Fruit fly (Drosophila melanogaster) whole organism, embryonic: ENCODE results near the gene CG14866.
A peak's percentile ranks its signal among the peaks of the same experiment; 100 is the strongest.

ENCODE experiments used
- Adf1 ChIP-seq: fragments of 200-800 bp; sonication (Bioruptor generic); IDR thresholded peaks from 2 replicates; pipeline ENCODE4 v1.3.6; 2022; ENCODE audit warnings: missing biosample characterization, missing genetic modification characterization
- CG10267 ChIP-seq: fragments of 200-800 bp; sonication (Bioruptor generic); optimal IDR thresholded peaks from 2 replicates; lab custom pipeline; 2018; ENCODE audit warnings: missing biosample characterization, mild to moderate bottlenecking, missing genetic modification characterization, moderate library complexity
- CG10654 ChIP-seq: fragments of 200-800 bp; sonication (Bioruptor generic); optimal IDR thresholded peaks from 2 replicates; lab custom pipeline; 2016; ENCODE audit warnings: missing biosample characterization, missing genetic modification characterization
- CG11560 ChIP-seq: fragments of 200-800 bp; sonication (Bioruptor generic); IDR thresholded peaks from 3 replicates; pipeline ENCODE4 v1.3.6; 2022; ENCODE audit warnings: missing biosample characterization, missing genetic modification characterization
- CG12299 ChIP-seq: fragments of 200-800 bp; sonication (Bioruptor generic); optimal IDR thresholded peaks from 2 replicates; lab custom pipeline; 2018; ENCODE audit warnings: missing biosample characterization, mild to moderate bottlenecking, missing genetic modification characterization
- CG15479 ChIP-seq: fragments of 200-800 bp; sonication (Bioruptor generic); optimal IDR thresholded peaks from 3 replicates; lab custom pipeline; 2019; ENCODE audit warnings: missing biosample characterization, mild to moderate bottlenecking, missing genetic modification characterization, moderate library complexity
- CG15514 ChIP-seq: fragments of 200-800 bp; sonication (Bioruptor generic); optimal IDR thresholded peaks from 3 replicates; lab custom pipeline; 2017; ENCODE audit warnings: missing biosample characterization, missing genetic modification characterization, mild to moderate bottlenecking, moderate library complexity, missing genetic modification reagents
- CG18764 ChIP-seq: fragments of 200-800 bp; sonication (Bioruptor generic); optimal IDR thresholded peaks from 3 replicates; lab custom pipeline; 2016; ENCODE audit warnings: missing biosample characterization, missing genetic modification characterization
- CG3163 ChIP-seq: fragments of 200-800 bp; sonication (Bioruptor generic); optimal IDR thresholded peaks from 3 replicates; lab custom pipeline; 2016; ENCODE audit warnings: missing biosample characterization, missing genetic modification characterization
- CG3281 ChIP-seq: fragments of 200-800 bp; sonication (Bioruptor generic); optimal IDR thresholded peaks from 3 replicates; lab custom pipeline; 2017; ENCODE audit warnings: missing biosample characterization, mild to moderate bottlenecking, missing genetic modification characterization
- CG4328 ChIP-seq: fragments of 200-800 bp; sonication (Bioruptor generic); optimal IDR thresholded peaks from 3 replicates; lab custom pipeline; 2017; ENCODE audit warnings: missing biosample characterization, missing genetic modification reagents, missing genetic modification characterization
- CG43689 ChIP-seq: fragments of 200-800 bp; sonication (Bioruptor generic); IDR thresholded peaks from 2 replicates; pipeline ENCODE4 v1.3.6; 2022; ENCODE audit warnings: missing biosample characterization, missing genetic modification characterization
- CG4820 ChIP-seq: fragments of 200-800 bp; sonication (Bioruptor generic); optimal IDR thresholded peaks from 3 replicates; lab custom pipeline; 2016; ENCODE audit warnings: missing biosample characterization, missing genetic modification characterization
- CG4854 ChIP-seq: fragments of 200-800 bp; sonication (Bioruptor generic); optimal IDR thresholded peaks from 2 replicates; lab custom pipeline; 2016; ENCODE audit warnings: missing biosample characterization, missing genetic modification characterization, inconsistent platforms
- CG5180 ChIP-seq: fragments of 200-800 bp; sonication (Bioruptor generic); optimal IDR thresholded peaks from 3 replicates; lab custom pipeline; 2017; ENCODE audit warnings: missing biosample characterization, missing genetic modification characterization, mild to moderate bottlenecking, moderate library complexity, missing genetic modification reagents
- CG7786 ChIP-seq: fragments of 200-800 bp; sonication (Bioruptor generic); optimal IDR thresholded peaks from 2 replicates; lab custom pipeline; 2016; ENCODE audit warnings: missing biosample characterization, missing genetic modification characterization
- CG8388 ChIP-seq: fragments of 200-800 bp; sonication (Bioruptor generic); optimal IDR thresholded peaks from 2 replicates; lab custom pipeline; 2019; ENCODE audit warnings: missing biosample characterization, mild to moderate bottlenecking, missing genetic modification characterization, moderate library complexity
- CG9876 ChIP-seq: fragments of 200-800 bp; sonication (Bioruptor generic); optimal IDR thresholded peaks from 2 replicates; lab custom pipeline; 2016; ENCODE audit warnings: missing biosample characterization, missing genetic modification characterization
- CkIIα-i1 ChIP-seq: fragments of 200-800 bp; sonication (Bioruptor generic); IDR thresholded peaks from 2 replicates; pipeline ENCODE4 v1.3.6; 2022; ENCODE audit warnings: missing biosample characterization, missing genetic modification characterization
- Dip2 ChIP-seq: fragments of 200-800 bp; sonication (Bioruptor generic); IDR thresholded peaks from 2 replicates; pipeline ENCODE4 v1.3.6; 2022; ENCODE audit warnings: missing biosample characterization, missing genetic modification characterization
- Dp ChIP-seq: fragments of 200-800 bp; sonication (Bioruptor generic); optimal IDR thresholded peaks from 2 replicates; lab custom pipeline; 2018; ENCODE audit warnings: missing biosample characterization, mild to moderate bottlenecking, missing genetic modification characterization, moderate library complexity
- Elba2 ChIP-seq: fragments of 200-800 bp; sonication (Bioruptor generic); optimal IDR thresholded peaks from 3 replicates; lab custom pipeline; 2016; ENCODE audit warnings: missing biosample characterization, missing genetic modification characterization
- Fer1 ChIP-seq: fragments of 200-800 bp; sonication (Bioruptor generic); optimal IDR thresholded peaks from 2 replicates; lab custom pipeline; 2017; ENCODE audit warnings: missing biosample characterization, mild to moderate bottlenecking, missing genetic modification characterization
- HLH54F ChIP-seq: fragments of 200-800 bp; sonication (Bioruptor generic); optimal IDR thresholded peaks from 3 replicates; lab custom pipeline; 2016; ENCODE audit warnings: missing biosample characterization, missing genetic modification characterization
- Hand ChIP-seq: fragments of 200-800 bp; sonication (Bioruptor generic); optimal IDR thresholded peaks from 2 replicates; lab custom pipeline; 2017; ENCODE audit warnings: mild to moderate bottlenecking, missing biosample characterization, missing genetic modification reagents, missing genetic modification characterization
- Nf-YB ChIP-seq: fragments of 200-800 bp; sonication (Bioruptor generic); optimal IDR thresholded peaks from 3 replicates; lab custom pipeline; 2019; ENCODE audit warnings: missing biosample characterization, mild to moderate bottlenecking, missing genetic modification characterization, moderate library complexity
- Rfx ChIP-seq: fragments of 200-800 bp; sonication (Bioruptor generic); IDR thresholded peaks from 2 replicates; pipeline ENCODE4 v1.3.6; 2022; ENCODE audit warnings: missing biosample characterization, missing genetic modification characterization
- Spps ChIP-seq: fragments of 200-800 bp; sonication (Bioruptor generic); optimal IDR thresholded peaks from 2 replicates; lab custom pipeline; 2018; ENCODE audit warnings: missing biosample characterization, mild to moderate bottlenecking, missing genetic modification characterization
- Sry-β ChIP-seq: fragments of 200-800 bp; sonication (Bioruptor generic); optimal IDR thresholded peaks from 2 replicates; lab custom pipeline; 2018; ENCODE audit warnings: missing biosample characterization, mild to moderate bottlenecking, missing genetic modification characterization, moderate library complexity
- Ssrp ChIP-seq: fragments of 200-800 bp; sonication (Bioruptor generic); optimal IDR thresholded peaks from 2 replicates; lab custom pipeline; 2018; ENCODE audit warnings: missing biosample characterization, mild to moderate bottlenecking, missing genetic modification characterization, moderate library complexity
- Stat92E ChIP-seq, 3 experiments: fragments of >200 bp in 2 of 3; fragments of 200-800 bp in 1 of 3; sonication (Bioruptor generic) in 1 of 3; optimal IDR thresholded peaks; 2 replicates each; lab custom pipeline; 2017 to 2019; ENCODE audit warnings: missing biosample characterization in 3 of 3, missing genetic modification characterization in 3 of 3, mild to moderate bottlenecking in 1 of 3, moderate library complexity in 1 of 3
- abd-A ChIP-seq: fragments of 200-800 bp; sonication (Bioruptor generic); optimal IDR thresholded peaks from 3 replicates; lab custom pipeline; 2019; ENCODE audit warnings: missing biosample characterization, mild to moderate bottlenecking, missing genetic modification characterization, moderate library complexity
- br ChIP-seq: fragments of >200 bp; optimal IDR thresholded peaks from 2 replicates; lab custom pipeline; 2017
- cas ChIP-seq: fragments of 200-800 bp; sonication (Bioruptor generic); IDR thresholded peaks from 2 replicates; pipeline ENCODE4 v1.3.6; 2022; ENCODE audit warnings: missing biosample characterization, missing genetic modification characterization
- cwo ChIP-seq: fragments of 200-800 bp; sonication (Bioruptor generic); optimal IDR thresholded peaks from 3 replicates; lab custom pipeline; 2017; ENCODE audit warnings: missing biosample characterization, missing genetic modification characterization, mild to moderate bottlenecking, moderate library complexity, missing genetic modification reagents
- dmrt11E ChIP-seq: fragments of 200-800 bp; sonication (Bioruptor generic); optimal IDR thresholded peaks from 3 replicates; lab custom pipeline; 2018; ENCODE audit warnings: missing biosample characterization, mild to moderate bottlenecking, missing genetic modification characterization, moderate library complexity
- gfzf ChIP-seq: fragments of 200-800 bp; sonication (Bioruptor generic); optimal IDR thresholded peaks from 2 replicates; lab custom pipeline; 2016; ENCODE audit warnings: missing biosample characterization, mild to moderate bottlenecking, missing genetic modification characterization, moderate library complexity
- grau ChIP-seq: fragments of 200-800 bp; optimal IDR thresholded peaks from 3 replicates; lab custom pipeline; 2019; ENCODE audit warnings: missing biosample characterization, mild to moderate bottlenecking, missing genetic modification characterization, moderate library complexity
- gsb ChIP-seq: fragments of 200-800 bp; sonication (Bioruptor generic); IDR thresholded peaks from 2 replicates; pipeline ENCODE4 v1.3.6; 2022; ENCODE audit warnings: missing biosample characterization, missing genetic modification characterization
- gsb-n ChIP-seq: fragments of 200-800 bp; sonication (Bioruptor generic); optimal IDR thresholded peaks from 3 replicates; lab custom pipeline; 2018; ENCODE audit warnings: missing biosample characterization, mild to moderate bottlenecking, missing genetic modification characterization
- inv ChIP-seq: fragments of 200-800 bp; sonication (Bioruptor generic); IDR thresholded peaks from 2 replicates; pipeline ENCODE4 v1.3.6; 2022; ENCODE audit warnings: missing biosample characterization, missing genetic modification characterization; ENCODE audit not compliant: partially characterized antibody
- luna ChIP-seq: fragments of 200-800 bp; sonication (Bioruptor generic); optimal IDR thresholded peaks from 2 replicates; lab custom pipeline; 2016; ENCODE audit warnings: missing biosample characterization, missing genetic modification characterization
- nerfin-2 ChIP-seq: fragments of 200-800 bp; sonication (Bioruptor generic); IDR thresholded peaks from 2 replicates; pipeline ENCODE4 v1.3.6; 2022; ENCODE audit warnings: missing biosample characterization, missing genetic modification characterization; ENCODE audit not compliant: partially characterized antibody
- org-1 ChIP-seq: fragments of 200-800 bp; sonication (Bioruptor generic); optimal IDR thresholded peaks from 2 replicates; lab custom pipeline; 2017; ENCODE audit warnings: missing biosample characterization, missing genetic modification characterization
- pfk ChIP-seq: fragments of 200-800 bp; sonication (Bioruptor generic); optimal IDR thresholded peaks from 2 replicates; lab custom pipeline; 2018; ENCODE audit warnings: missing biosample characterization, mild to moderate bottlenecking, missing genetic modification characterization, moderate library complexity
- rib ChIP-seq: fragments of 200-800 bp; sonication (Bioruptor generic); IDR thresholded peaks from 2 replicates; pipeline ENCODE4 v1.3.6; 2022; ENCODE audit warnings: missing biosample characterization, missing genetic modification characterization
- salm ChIP-seq: fragments of 200-800 bp; sonication (Bioruptor generic); optimal IDR thresholded peaks from 2 replicates; lab custom pipeline; 2018; ENCODE audit warnings: missing biosample characterization, mild to moderate bottlenecking, missing genetic modification characterization
- stc ChIP-seq: fragments of 200-800 bp; sonication (Bioruptor generic); IDR thresholded peaks from 2 replicates; pipeline ENCODE4 v1.3.6; 2022; ENCODE audit warnings: missing biosample characterization, missing genetic modification characterization
- usp ChIP-seq: fragments of >200 bp; optimal IDR thresholded peaks from 2 replicates; lab custom pipeline; 2017; ENCODE audit warnings: missing biosample characterization, missing genetic modification characterization
- vnd ChIP-seq: fragments of 200-800 bp; sonication (Bioruptor generic); IDR thresholded peaks from 3 replicates; pipeline ENCODE4 v1.3.6; 2022; ENCODE audit warnings: missing biosample characterization, missing genetic modification characterization; ENCODE audit not compliant: partially characterized antibody

CG14866 gene

DNA sequence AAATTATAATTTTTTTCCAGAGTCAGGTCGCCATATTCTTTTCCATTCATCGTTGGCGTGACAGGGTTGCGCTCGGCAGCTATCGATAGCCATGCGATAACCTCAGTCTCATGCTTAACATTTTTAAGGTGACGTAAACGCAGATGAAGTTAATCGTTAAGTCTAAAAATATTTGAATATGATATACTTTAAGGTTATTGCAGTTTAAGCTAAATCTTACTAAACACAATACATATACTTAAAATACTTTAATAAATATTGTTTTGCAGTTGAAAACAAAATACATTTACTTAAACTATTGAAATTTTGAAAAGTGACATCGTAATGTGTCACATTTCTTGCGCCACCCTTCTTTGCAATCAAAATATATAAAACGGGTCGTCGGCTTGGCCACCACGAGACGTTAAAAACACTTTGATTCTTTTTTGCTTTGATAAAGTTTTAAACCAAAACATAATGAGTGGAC is 41.1 kb upstream of the CG14866 start, which contains the start of the genes Cp190 and CG4338 (continued):
- peak; percentile 52 for TF ChIP-seq Dp (GFP tag; lab: Kevin White, UChicago)
- TF ChIP-seq Elba2: peak; percentile 94
- peak; percentile 66 for TF ChIP-seq CG9876
- peak; percentile 71 for TF ChIP-seq inv
- 0 out of 2 replicates have a peak, but pooled peaks have one; percentile 13 for TF ChIP-seq CkIIα-i1
- TF ChIP-seq CG12299 (tag; lab: Kevin White, UChicago): peak; percentile 99
- TF ChIP-seq vnd: peak; percentile 60
- TF ChIP-seq CG4854 (GFP tag; lab: Kevin White, UChicago): peak; percentile 91
- peak; percentile 75 for TF ChIP-seq Sry-β
- peak; percentile 98 for TF ChIP-seq gsb-n (tag; lab: Kevin White, UChicago)
- peak; percentile 89 for TF ChIP-seq CG5180 (GFP tag; lab: Kevin White, UChicago)
- TF ChIP-seq CG3281 (GFP tag; lab: Kevin White, UChicago): peak; percentile 98
- peak; percentile 95 for TF ChIP-seq cwo (GFP tag; lab: Kevin White, UChicago)
- peak; percentile 92 for TF ChIP-seq gsb
- TF ChIP-seq CG15479 (GFP tag; lab: Kevin White, UChicago): peak; percentile 81
- peak; percentile 95 for TF ChIP-seq CG18764 (GFP tag; lab: Kevin White, UChicago)
- peak; percentile 90 for TF ChIP-seq HLH54F
- peak; percentile 99 for TF ChIP-seq dmrt11E (tag; lab: Kevin White, UChicago)
- TF ChIP-seq CG10654 (GFP tag; lab: Kevin White, UChicago): peak; percentile 97
- peak; percentile 98 for TF ChIP-seq CG8388 (GFP tag; lab: Kevin White, UChicago)
- TF ChIP-seq Dip2 (GFP tag; lab: Robert Waterston, UW): peak; percentile 75
- peak; percentile 53; the same call in 1 of the 2 replicates for TF ChIP-seq nerfin-2 (GFP tag; lab: Robert Waterston, UW)
- peak; percentile 85; the same call in 1 of the 2 replicates for TF ChIP-seq CG43689 (GFP tag; lab: Robert Waterston, UW)
- TF ChIP-seq br (lab: Kevin White, UChicago): no peak
- TF ChIP-seq stc (GFP tag; lab: Robert Waterston, UW): peak; percentile 96
- peak; percentile 95 for TF ChIP-seq Hand (GFP tag; lab: Kevin White, UChicago)
- peak; percentile 98 for TF ChIP-seq Fer1 (GFP tag; lab: Kevin White, UChicago)
- TF ChIP-seq Adf1 (GFP tag; lab: Robert Waterston, UW): peak; percentile 79
- TF ChIP-seq pfk (GFP tag; lab: Kevin White, UChicago): peak; percentile 70
- TF ChIP-seq Stat92E (GFP tag; optimal IDR thresholded peaks at IDR 0.05; lab: Kevin White, UChicago): peak in 1 of 3 experiments; percentile 95
- peak; percentile 65 for TF ChIP-seq luna (GFP tag; lab: Kevin White, UChicago)
- TF ChIP-seq CG3163: peak; percentile 63
- peak; percentile 97 for TF ChIP-seq Spps (tag; lab: Kevin White, UChicago)
- peak; percentile 96 for TF ChIP-seq CG10267 (tag; lab: Kevin White, UChicago)
- TF ChIP-seq Rfx (GFP tag; lab: Robert Waterston, UW): peak; percentile 97
- peak; percentile 96 for TF ChIP-seq CG4820 (GFP tag; lab: Kevin White, UChicago)
- no peak for TF ChIP-seq abd-A
- peak; percentile 99 for TF ChIP-seq Ssrp
- TF ChIP-seq CG15514 (GFP tag; lab: Kevin White, UChicago): peak; percentile 93
- TF ChIP-seq salm: peak; percentile 98
- TF ChIP-seq gfzf: peak; percentile 43
- peak; percentile 91 for TF ChIP-seq rib
- peak; percentile 96 for TF ChIP-seq org-1 (GFP tag; lab: Kevin White, UChicago)
- peak; percentile 90 for TF ChIP-seq CG11560
- TF ChIP-seq CG7786: peak; percentile 87
- no peak for TF ChIP-seq usp
- TF ChIP-seq cas (GFP tag; lab: Robert Waterston, UW): peak; percentile 88
- peak; percentile 89 for TF ChIP-seq Nf-YB
- peak; percentile 98 for TF ChIP-seq CG4328 (GFP tag; lab: Kevin White, UChicago)
- peak; percentile 98 for TF ChIP-seq grau (tag; lab: Kevin White, UChicago)
